Fruit fly (Drosophila melanogaster) whole organism: Measurements from ENCODE around the gene CG12617.

ENCODE experiments used
- CG8478 ChIP-seq: fragments of >200 bp; optimal IDR thresholded peaks from 2 replicates; lab custom pipeline; 2018; ENCODE audit warnings: inconsistent platforms
- pan ChIP-seq: fragments of >200 bp; optimal IDR thresholded peaks from 2 replicates; lab custom pipeline; 2017
- psq ChIP-seq: fragments of >200 bp; optimal IDR thresholded peaks from 2 replicates; lab custom pipeline; 2017
- usp ChIP-seq: fragments of >200 bp; optimal IDR thresholded peaks from 2 replicates; lab custom pipeline; 2017; ENCODE audit warnings: missing biosample characterization, missing genetic modification characterization, mixed read lengths

DNA sequence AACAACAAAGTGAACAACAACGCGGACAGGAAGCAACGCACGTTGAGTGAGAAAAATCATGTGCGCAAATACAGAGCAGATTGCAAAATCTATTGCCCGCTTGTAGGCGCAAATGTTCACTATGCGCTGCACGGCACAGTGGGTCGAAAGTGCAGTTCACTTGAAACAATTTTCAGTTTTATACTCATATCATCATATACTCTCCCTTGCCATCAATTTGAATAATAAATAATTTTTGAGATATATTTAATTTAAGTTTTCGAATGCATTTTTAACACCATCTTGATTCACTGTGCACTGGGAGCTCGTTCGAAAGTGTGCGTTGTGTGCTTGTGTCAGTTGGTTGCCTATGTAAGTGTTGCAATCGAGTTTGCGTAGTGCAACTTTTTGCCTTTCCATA lies 27.3 kb upstream of the CG12617 start:
- TF ChIP-seq CG8478 (no peak), psq (lab: Kevin White, UChicago) (no peak), usp (GFP tag; lab: Kevin White, UChicago) (no peak), pan (no peak)
